Worm (Caenorhabditis elegans) whole organism, late embryonic: ENCODE data around the gene aipr-1.

ENCODE experiments used
- T23F11.4 ChIP-seq: fragments of 200-800 bp; sonication (Bioruptor generic); optimal IDR thresholded peaks from 2 replicates; lab custom pipeline; 2018; ENCODE audit warnings: mild to moderate bottlenecking, missing genetic modification characterization, missing compliant biosample characterization
- ama-1 ChIP-seq: fragments of 150-350 bp; optimal IDR thresholded peaks from 2 replicates; lab custom pipeline; 2014
- ceh-19 ChIP-seq: fragments of 200-800 bp; sonication (Bioruptor generic); optimal IDR thresholded peaks from 2 replicates; lab custom pipeline; 2018; ENCODE audit warnings: mild to moderate bottlenecking, missing genetic modification characterization, missing compliant biosample characterization
- ceh-2 ChIP-seq: sonication (generic microtip); optimal IDR thresholded peaks from 2 replicates; lab custom pipeline; 2016; ENCODE audit warnings: missing genotype, missing genetic modification characterization, missing compliant biosample characterization
- ceh-22 ChIP-seq: sonication (generic microtip); optimal IDR thresholded peaks from 2 replicates; lab custom pipeline; 2017; ENCODE audit warnings: missing biosample characterization, missing genetic modification characterization
- elt-4 ChIP-seq: sonication (generic microtip); optimal IDR thresholded peaks from 2 replicates; lab custom pipeline; 2016; ENCODE audit warnings: missing genetic modification characterization, missing compliant biosample characterization
- ets-4 ChIP-seq: sonication (generic microtip); optimal IDR thresholded peaks from 2 replicates; lab custom pipeline; 2016; ENCODE audit warnings: missing genetic modification characterization, missing compliant biosample characterization
- lim-6 ChIP-seq: sonication (generic microtip); optimal IDR thresholded peaks from 2 replicates; lab custom pipeline; 2016; ENCODE audit warnings: missing genetic modification characterization, missing compliant biosample characterization
- nhr-11 ChIP-seq: fragments of 150-350 bp; optimal IDR thresholded peaks from 2 replicates; lab custom pipeline; 2014; ENCODE audit warnings: missing biosample characterization, missing genetic modification characterization
- odd-2 ChIP-seq: sonication (generic microtip); optimal IDR thresholded peaks from 2 replicates; lab custom pipeline; 2017; ENCODE audit warnings: antibody characterized with exemption, mild to moderate bottlenecking, missing genetic modification characterization, missing compliant biosample characterization
- ref-2 ChIP-seq: sonication (generic microtip); optimal IDR thresholded peaks from 2 replicates; lab custom pipeline; 2016; ENCODE audit warnings: missing genetic modification characterization, missing compliant biosample characterization
- sox-4 ChIP-seq: sonication (generic microtip); optimal IDR thresholded peaks from 2 replicates; lab custom pipeline; 2017; ENCODE audit warnings: mild to moderate bottlenecking, missing genetic modification characterization, inconsistent platforms, missing compliant biosample characterization
- unc-55 ChIP-seq: sonication (generic microtip); optimal IDR thresholded peaks from 2 replicates; lab custom pipeline; 2017; ENCODE audit warnings: missing biosample characterization, missing genetic modification reagents, missing genetic modification characterization

DNA sequence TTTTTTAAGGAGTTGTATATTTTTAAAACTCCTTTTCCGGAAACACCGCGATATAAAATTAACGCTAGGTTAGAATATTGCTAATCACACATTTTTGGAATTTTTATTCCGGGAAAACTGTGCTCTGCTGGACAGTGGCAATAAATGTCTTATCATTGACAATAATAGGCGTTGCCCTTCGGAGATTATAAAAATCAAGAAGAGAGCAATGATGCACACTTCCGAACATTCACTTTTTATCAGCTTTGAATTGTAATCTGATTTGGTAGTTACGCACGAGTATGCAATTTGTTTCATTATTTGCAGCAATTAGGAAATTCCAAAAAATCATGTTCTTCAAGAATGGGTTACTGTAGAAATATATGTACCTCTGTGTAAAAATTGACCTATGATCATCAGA is 22.1 kb upstream of the aipr-1 start:
- TF ChIP-seq ets-4 (tag; lab: Kevin White, UChicago) (no peak), sox-4 (tag; lab: Kevin White, UChicago) (no peak), nhr-11 (tag; lab: Kevin White, UChicago) (no peak), lim-6 (no peak), ceh-2 (tag; lab: Kevin White, UChicago) (no peak), unc-55 (GFP tag; lab: Kevin White, UChicago) (no peak), ref-2 (tag; lab: Kevin White, UChicago) (no peak), ceh-19 (GFP tag; lab: Kevin White, UChicago) (no peak), T23F11.4 (GFP tag; lab: Kevin White, UChicago) (no peak), ama-1 (no peak), elt-4 (no peak), odd-2 (tag; lab: Kevin White, UChicago) (no peak), ceh-22 (tag; lab: Kevin White, UChicago) (no peak)
